Fruit fly (Drosophila melanogaster) whole organism, embryonic: ENCODE data around the gene AstA.

Source experiments
- CG1024 ChIP-seq: fragments of 200-800 bp; sonication (Bioruptor generic); IDR thresholded peaks from 2 replicates; pipeline ENCODE4 v1.3.6; 2022; ENCODE audit warnings: missing biosample characterization, missing genetic modification characterization
- CG2120 ChIP-seq: fragments of 200-800 bp; sonication (Bioruptor generic); optimal IDR thresholded peaks from 3 replicates; lab custom pipeline; 2016; ENCODE audit warnings: missing biosample characterization, missing genetic modification characterization
- Gsc ChIP-seq: fragments of 200-800 bp; sonication (Bioruptor generic); IDR thresholded peaks from 2 replicates; pipeline ENCODE4 v1.3.6; 2022; ENCODE audit warnings: missing biosample characterization, missing genetic modification characterization

- TF ChIP-seq CG2120 (GFP tag; lab: Kevin White, UChicago) (no peak), Gsc (GFP tag; lab: Robert Waterston, UW) (no peak), CG1024 (GFP tag; lab: Robert Waterston, UW) (no peak)
These were observed 12.2 kb upstream of the AstA start for dm6 chr3R:24777101-24777500.
